Fruit fly (Drosophila melanogaster) whole organism, embryonic: Measurements from ENCODE around the gene Der-2.
A peak's percentile ranks its signal among the peaks of the same experiment; 100 is the strongest.

Experiments used
- Asciz ChIP-seq: fragments of 200-800 bp; sonication (Bioruptor generic); optimal IDR thresholded peaks from 2 replicates; lab custom pipeline; 2017; ENCODE audit warnings: missing biosample characterization, mild to moderate bottlenecking, missing genetic modification characterization, missing genetic modification reagents
- Awh ChIP-seq: fragments of 200-800 bp; sonication (Bioruptor generic); IDR thresholded peaks from 2 replicates; pipeline ENCODE4, ENCODE4 v1.3.6; 2022; ENCODE audit warnings: missing biosample characterization, missing genetic modification characterization
- BtbVII ChIP-seq: fragments of 200-800 bp; sonication (Bioruptor generic); optimal IDR thresholded peaks from 3 replicates; lab custom pipeline; 2017; ENCODE audit warnings: missing biosample characterization, mild to moderate bottlenecking, missing genetic modification characterization
- CG10209 ChIP-seq: fragments of 200-800 bp; sonication (Bioruptor generic); optimal IDR thresholded peaks from 3 replicates; lab custom pipeline; 2017; ENCODE audit warnings: missing biosample characterization, mild to moderate bottlenecking, missing genetic modification characterization, missing genetic modification reagents
- CG10366 ChIP-seq: fragments of 200-800 bp; sonication (Bioruptor generic); IDR thresholded peaks from 2 replicates; pipeline ENCODE4 v1.3.6; 2022; ENCODE audit warnings: missing biosample characterization, missing genetic modification characterization
- CG11696 ChIP-seq: fragments of 200-800 bp; sonication (Bioruptor generic); IDR thresholded peaks from 2 replicates; pipeline ENCODE4 v1.3.6; 2022; ENCODE audit warnings: missing biosample characterization, missing genetic modification characterization
- CG12219 ChIP-seq: fragments of 200-800 bp; sonication (Bioruptor generic); optimal IDR thresholded peaks from 3 replicates; lab custom pipeline; 2018; ENCODE audit warnings: missing biosample characterization, mild to moderate bottlenecking, missing genetic modification characterization
- CG13296 ChIP-seq: fragments of 200-800 bp; sonication (Bioruptor generic); optimal IDR thresholded peaks from 3 replicates; lab custom pipeline; 2018; ENCODE audit warnings: missing biosample characterization, mild to moderate bottlenecking, missing genetic modification characterization
- CG13624 ChIP-seq: fragments of 200-800 bp; sonication (Bioruptor generic); optimal IDR thresholded peaks from 2 replicates; lab custom pipeline; 2016; ENCODE audit warnings: missing biosample characterization, missing genetic modification characterization
- CG15073 ChIP-seq: fragments of 200-800 bp; sonication (Bioruptor generic); optimal IDR thresholded peaks from 2 replicates; lab custom pipeline; 2016; ENCODE audit warnings: missing biosample characterization, missing genetic modification characterization
- CG16779 ChIP-seq: fragments of 200-800 bp; sonication (Bioruptor generic); IDR thresholded peaks from 2 replicates; pipeline ENCODE4 v1.3.6; 2022; ENCODE audit warnings: missing biosample characterization, missing genetic modification characterization
- CG16813 ChIP-seq: fragments of 200-800 bp; sonication (Bioruptor generic); IDR thresholded peaks from 3 replicates; pipeline ENCODE4 v1.3.6; 2022; ENCODE audit warnings: missing biosample characterization, missing genetic modification characterization; ENCODE audit not compliant: partially characterized antibody
- CG17912 ChIP-seq: fragments of 200-800 bp; sonication (Bioruptor generic); optimal IDR thresholded peaks from 2 replicates; lab custom pipeline; 2018; ENCODE audit warnings: missing biosample characterization, mild to moderate bottlenecking, missing genetic modification characterization
- CG18262 ChIP-seq: fragments of 200-800 bp; optimal IDR thresholded peaks from 3 replicates; lab custom pipeline; 2019; ENCODE audit warnings: missing biosample characterization, mild to moderate bottlenecking, missing genetic modification characterization, moderate library complexity
- CG18476 ChIP-seq: fragments of 200-800 bp; sonication (Bioruptor generic); optimal IDR thresholded peaks from 2 replicates; lab custom pipeline; 2016; ENCODE audit warnings: missing biosample characterization, mild to moderate bottlenecking, missing genetic modification characterization
- CG2116 ChIP-seq: fragments of 200-800 bp; sonication (Bioruptor generic); optimal IDR thresholded peaks from 3 replicates; lab custom pipeline; 2018; ENCODE audit warnings: missing biosample characterization, mild to moderate bottlenecking, missing genetic modification characterization
- CG31388 ChIP-seq: fragments of 200-800 bp; sonication (Bioruptor generic); optimal IDR thresholded peaks from 2 replicates; lab custom pipeline; 2016; ENCODE audit warnings: missing biosample characterization, missing genetic modification characterization
- CG7357 ChIP-seq: fragments of 200-800 bp; sonication (Bioruptor generic); IDR thresholded peaks from 3 replicates; pipeline ENCODE4 v1.3.6; 2022; ENCODE audit warnings: missing biosample characterization, missing genetic modification characterization
- CG7963 ChIP-seq: fragments of 200-800 bp; sonication (Bioruptor generic); IDR thresholded peaks from 3 replicates; pipeline ENCODE4 v1.3.6; 2022; ENCODE audit warnings: missing biosample characterization, missing genetic modification characterization; ENCODE audit not compliant: partially characterized antibody
- CG8281 ChIP-seq: fragments of 200-800 bp; sonication (Bioruptor generic); optimal IDR thresholded peaks from 2 replicates; lab custom pipeline; 2018; ENCODE audit warnings: missing biosample characterization, mild to moderate bottlenecking, missing genetic modification characterization, moderate library complexity
- CG8359 ChIP-seq: fragments of 200-800 bp; sonication (Bioruptor generic); optimal IDR thresholded peaks from 2 replicates; lab custom pipeline; 2017; ENCODE audit warnings: missing biosample characterization, mild to moderate bottlenecking, missing genetic modification characterization, borderline replicate concordance
- CrebB ChIP-seq: fragments of 200-800 bp; sonication (Bioruptor generic); optimal IDR thresholded peaks from 3 replicates; lab custom pipeline; 2018; ENCODE audit warnings: missing biosample characterization, mild to moderate bottlenecking, missing genetic modification characterization
- Dfd ChIP-seq, 2 experiments: fragments of >200 bp; optimal IDR thresholded peaks; 2 replicates each; lab custom pipeline; 2017; ENCODE audit warnings: missing biosample characterization in 2 of 2, missing genetic modification characterization in 2 of 2
- Dll ChIP-seq: fragments of 200-800 bp; sonication (Bioruptor generic); IDR thresholded peaks from 4 replicates; pipeline ENCODE4 v1.3.6; 2022; ENCODE audit warnings: missing biosample characterization, missing genetic modification characterization; ENCODE audit not compliant: partially characterized antibody
- Elba2 ChIP-seq: fragments of 200-800 bp; sonication (Bioruptor generic); optimal IDR thresholded peaks from 3 replicates; lab custom pipeline; 2016; ENCODE audit warnings: missing biosample characterization, missing genetic modification characterization
- H15 ChIP-seq: fragments of 200-800 bp; sonication (Bioruptor generic); IDR thresholded peaks from 3 replicates; pipeline ENCODE4 v1.3.6; 2022; ENCODE audit warnings: missing biosample characterization, missing genetic modification characterization
- HLH4C ChIP-seq: fragments of 200-800 bp; sonication (Bioruptor generic); IDR thresholded peaks from 3 replicates; pipeline ENCODE4 v1.3.6; 2022; ENCODE audit warnings: missing biosample characterization, missing genetic modification characterization; ENCODE audit not compliant: partially characterized antibody
- Poxn ChIP-seq: fragments of 200-800 bp; sonication (Bioruptor generic); IDR thresholded peaks from 2 replicates; pipeline ENCODE4 v1.3.6; 2022; ENCODE audit warnings: missing biosample characterization, missing genetic modification characterization
- Ravus ChIP-seq: fragments of 200-800 bp; sonication (Bioruptor generic); IDR thresholded peaks from 2 replicates; pipeline ENCODE4 v1.3.6; 2022; ENCODE audit warnings: missing biosample characterization, missing genetic modification characterization
- ash1 ChIP-seq: fragments of 200-800 bp; sonication (Bioruptor generic); optimal IDR thresholded peaks from 2 replicates; lab custom pipeline; 2018; ENCODE audit warnings: missing biosample characterization, mild to moderate bottlenecking, missing genetic modification characterization
- dan ChIP-seq: fragments of 200-800 bp; sonication (Bioruptor generic); IDR thresholded peaks from 2 replicates; pipeline ENCODE4 v1.3.6; 2022; ENCODE audit warnings: missing biosample characterization, missing genetic modification characterization
- ftz-f1 ChIP-seq: fragments of 200-800 bp; sonication (Bioruptor generic); optimal IDR thresholded peaks from 2 replicates; lab custom pipeline; 2016; ENCODE audit warnings: missing biosample characterization, missing genetic modification characterization
- fu2 ChIP-seq: fragments of 200-800 bp; sonication (Bioruptor generic); optimal IDR thresholded peaks from 2 replicates; lab custom pipeline; 2016; ENCODE audit warnings: missing biosample characterization, missing genetic modification characterization
- gsb ChIP-seq: fragments of 200-800 bp; sonication (Bioruptor generic); IDR thresholded peaks from 2 replicates; pipeline ENCODE4 v1.3.6; 2022; ENCODE audit warnings: missing biosample characterization, missing genetic modification characterization
- gsb-n ChIP-seq: fragments of 200-800 bp; sonication (Bioruptor generic); optimal IDR thresholded peaks from 3 replicates; lab custom pipeline; 2018; ENCODE audit warnings: missing biosample characterization, mild to moderate bottlenecking, missing genetic modification characterization
- hb ChIP-seq: fragments of 200-800 bp; sonication (Bioruptor generic); IDR thresholded peaks from 3 replicates; pipeline ENCODE4 v1.3.6; 2022; ENCODE audit warnings: missing biosample characterization, missing genetic modification characterization; ENCODE audit not compliant: partially characterized antibody
- hkb ChIP-seq, 2 experiments: fragments of 200-800 bp in 1 of 2; fragments of >200 bp in 1 of 2; sonication (Bioruptor generic) in 1 of 2; IDR thresholded peaks in 1 of 2; optimal IDR thresholded peaks in 1 of 2; 2 replicates each; pipeline versions ENCODE4 v1.3.6 to Lab custom; 2017 to 2022; ENCODE audit warnings: missing biosample characterization in 1 of 2, missing genetic modification characterization in 1 of 2
- ken ChIP-seq: fragments of 200-800 bp; sonication (Bioruptor generic); IDR thresholded peaks from 3 replicates; pipeline ENCODE4 v1.3.6; 2022; ENCODE audit warnings: missing biosample characterization, missing genetic modification characterization
- lov ChIP-seq, 2 experiments: fragments of 200-800 bp in 1 of 2; fragments of >200 bp in 1 of 2; sonication (Bioruptor generic) in 1 of 2; IDR thresholded peaks in 1 of 2; optimal IDR thresholded peaks in 1 of 2; 2 replicates in 1 of 2; 3 replicates in 1 of 2; pipeline versions ENCODE4 v1.3.6 to Lab custom; 2017 to 2022; ENCODE audit warnings: missing biosample characterization in 1 of 2, missing genetic modification characterization in 1 of 2
- odd ChIP-seq: fragments of 200-800 bp; sonication (Bioruptor generic); optimal IDR thresholded peaks from 2 replicates; lab custom pipeline; 2017; ENCODE audit warnings: missing biosample characterization, mild to moderate bottlenecking, missing genetic modification characterization
- peb ChIP-seq: fragments of 200-800 bp; sonication (Bioruptor generic); IDR thresholded peaks from 2 replicates; pipeline ENCODE4 v1.3.6; 2022; ENCODE audit warnings: missing biosample characterization, missing genetic modification characterization
- pho ChIP-seq: fragments of 200-800 bp; sonication (Bioruptor generic); optimal IDR thresholded peaks from 2 replicates; lab custom pipeline; 2016; ENCODE audit warnings: missing biosample characterization, missing genetic modification characterization
- psq ChIP-seq: fragments of 200-800 bp; sonication (Bioruptor generic); optimal IDR thresholded peaks from 2 replicates; lab custom pipeline; 2017; ENCODE audit warnings: missing biosample characterization, missing genetic modification characterization
- repo ChIP-seq: fragments of 200-800 bp; sonication (Bioruptor generic); optimal IDR thresholded peaks from 2 replicates; lab custom pipeline; 2016; ENCODE audit warnings: missing biosample characterization, missing genetic modification characterization
- sisA ChIP-seq: fragments of 200-800 bp; sonication (Bioruptor generic); IDR thresholded peaks from 2 replicates; pipeline ENCODE4 v1.3.6; 2022; ENCODE audit warnings: missing biosample characterization, missing genetic modification characterization
- slou ChIP-seq: fragments of 200-800 bp; sonication (Bioruptor generic); optimal IDR thresholded peaks from 3 replicates; lab custom pipeline; 2016; ENCODE audit warnings: missing biosample characterization, missing genetic modification characterization
- tap ChIP-seq: fragments of 200-800 bp; optimal IDR thresholded peaks from 3 replicates; lab custom pipeline; 2019; ENCODE audit warnings: missing biosample characterization, mild to moderate bottlenecking, missing genetic modification characterization, moderate library complexity
- trem ChIP-seq: fragments of 200-800 bp; optimal IDR thresholded peaks from 3 replicates; lab custom pipeline; 2019; ENCODE audit warnings: missing biosample characterization, mild to moderate bottlenecking, missing genetic modification characterization, moderate library complexity
- usp ChIP-seq: fragments of >200 bp; optimal IDR thresholded peaks from 2 replicates; lab custom pipeline; 2017; ENCODE audit warnings: missing biosample characterization, missing genetic modification characterization
- zfh1 ChIP-seq: fragments of 200-800 bp; sonication (Bioruptor generic); IDR thresholded peaks from 3 replicates; pipeline ENCODE4 v1.3.6; 2022; ENCODE audit warnings: missing biosample characterization, missing genetic modification characterization

Der-2 gene

DNA sequence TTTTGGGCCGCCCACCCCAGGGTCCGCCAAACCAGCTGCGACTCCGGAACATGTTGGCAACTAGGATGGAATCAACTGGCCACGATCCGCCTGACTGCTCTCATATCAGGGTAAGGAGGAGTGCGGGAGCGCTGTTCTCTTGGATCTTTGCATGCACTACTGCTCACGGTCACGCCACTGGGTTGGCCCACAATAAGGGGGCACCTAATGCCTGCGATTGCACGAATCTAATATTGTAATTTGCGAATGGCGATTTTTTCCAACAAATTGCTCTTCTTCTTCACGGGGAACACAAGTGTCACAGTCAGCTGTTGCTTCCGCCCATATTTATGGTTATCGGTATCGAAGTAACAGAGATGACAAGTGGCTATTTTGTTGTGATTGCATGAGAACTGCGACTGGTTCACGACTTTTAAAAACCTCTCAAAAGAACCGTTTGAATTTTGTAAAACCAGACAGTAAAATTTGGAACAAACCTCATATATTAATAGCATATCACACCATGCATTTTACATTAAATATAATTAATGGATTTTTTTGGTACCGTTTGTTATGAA is 42.6 kb downstream of the Der-2 start, which contains the start of gene ema (continued):
- TF ChIP-seq CG16813 (GFP tag; lab: Robert Waterston, UW) (peak; percentile 25; the same call in 1 of the 3 replicates), HLH4C (GFP tag; lab: Robert Waterston, UW) (peak; percentile 51; the same call in 1 of the 3 replicates), Ravus (GFP tag; lab: Robert Waterston, UW) (no peak), pho (peak; percentile 17), CG7963 (GFP tag; lab: Robert Waterston, UW) (no peak), usp (GFP tag; lab: Kevin White, UChicago) (no peak), CrebB (tag; lab: Kevin White, UChicago) (peak; percentile 27), CG13624 (peak; percentile 17), psq (GFP tag; lab: Kevin White, UChicago) (no peak), sisA (no peak), peb (GFP tag; lab: Robert Waterston, UW) (no peak), CG13296 (GFP tag; lab: Kevin White, UChicago) (peak; percentile 26), odd (no peak), CG10366 (GFP tag; lab: Robert Waterston, UW) (no peak), CG11696 (no peak), gsb-n (no peak), trem (tag; lab: Kevin White, UChicago) (peak; percentile 54), slou (GFP tag; lab: Kevin White, UChicago) (no peak), Asciz (GFP tag; lab: Kevin White, UChicago) (no peak), hkb (optimal IDR thresholded peaks at IDR 0.05; lab: Kevin White, UChicago) (no peak), hkb (GFP tag; IDR thresholded peaks at IDR 0.05; lab: Robert Waterston, UW) (no peak), CG15073 (GFP tag; lab: Kevin White, UChicago) (no peak), CG17912 (no peak), tap (tag; lab: Kevin White, UChicago) (no peak), CG8359 (GFP tag; lab: Kevin White, UChicago) (no peak), ken (no peak), CG16779 (GFP tag; lab: Robert Waterston, UW) (no peak), CG18262 (tag; lab: Kevin White, UChicago) (peak; percentile 17), Dll (peak; percentile 46; the same call in 2 of the 4 replicates), BtbVII (GFP tag; lab: Kevin White, UChicago) (no peak), hb (GFP tag; lab: Robert Waterston, UW) (no peak), Awh (GFP tag; lab: Robert Waterston, UW) (no peak), CG8281 (tag; lab: Kevin White, UChicago) (no peak), zfh1 (GFP tag; lab: Robert Waterston, UW) (no peak), CG7357 (GFP tag; lab: Robert Waterston, UW) (no peak), ftz-f1 (no peak), CG18476 (GFP tag; lab: Kevin White, UChicago) (no peak), Dfd (GFP tag; optimal IDR thresholded peaks at IDR 0.05; lab: Kevin White, UChicago) (no peak), gsb (GFP tag; lab: Robert Waterston, UW) (no peak), dan (no peak), CG31388 (GFP tag; lab: Kevin White, UChicago) (no peak), Poxn (GFP tag; lab: Robert Waterston, UW) (no peak), Elba2 (no peak), lov (optimal IDR thresholded peaks at IDR 0.05; lab: Kevin White, UChicago) (no peak), lov (GFP tag; IDR thresholded peaks at IDR 0.05; lab: Robert Waterston, UW) (no peak), fu2 (GFP tag; lab: Kevin White, UChicago) (no peak), H15 (GFP tag; lab: Robert Waterston, UW) (no peak), repo (GFP tag; lab: Kevin White, UChicago) (no peak), CG12219 (GFP tag; lab: Kevin White, UChicago) (no peak), CG2116 (GFP tag; lab: Kevin White, UChicago) (peak; percentile 61), ash1 (GFP tag; lab: Kevin White, UChicago) (no peak), CG10209 (GFP tag; lab: Kevin White, UChicago) (no peak)
